Worm (Caenorhabditis elegans) whole organism, young adult: ENCODE results near the gene str-190.

ENCODE experiments used
- dpl-1 ChIP-seq: fragments of 150-350 bp; optimal IDR thresholded peaks from 2 replicates; lab custom pipeline; 2014; ENCODE audit warnings: missing biosample characterization, missing genetic modification reagents, missing genetic modification characterization
- let-526 ChIP-seq: fragments of 200-800 bp; sonication (Bioruptor generic); IDR thresholded peaks from 2 replicates; pipeline ENCODE4 v1.3.6; 2022; ENCODE audit warnings: missing genetic modification reagents, missing genetic modification characterization, missing compliant biosample characterization
- lin-26 ChIP-seq: fragments of 200-800 bp; sonication (Bioruptor generic); IDR thresholded peaks from 2 replicates; pipeline ENCODE4 v1.3.6; 2022; ENCODE audit warnings: missing genetic modification reagents, missing genetic modification characterization, missing compliant biosample characterization
- lin-35 ChIP-seq, 3 experiments: fragments of 150-350 bp in 2 of 3; sonication (generic microtip) in 1 of 3; optimal IDR thresholded peaks; 2 replicates each; lab custom pipeline; 2014 to 2018; ENCODE audit warnings: missing biosample characterization in 3 of 3, missing genetic modification characterization in 3 of 3, missing genetic modification reagents in 3 of 3
- madf-8 ChIP-seq: fragments of 200-800 bp; sonication (Bioruptor generic); conservative IDR thresholded peaks from 2 replicates; pipeline ENCODE4 v1.3.6; 2022; ENCODE audit warnings: missing genetic modification reagents, missing genetic modification characterization, missing compliant biosample characterization
- mel-28 ChIP-seq: sonication (generic microtip); optimal IDR thresholded peaks from 2 replicates; lab custom pipeline; 2016; ENCODE audit warnings: borderline replicate concordance, mild to moderate bottlenecking, missing genetic modification characterization, missing compliant biosample characterization
- pha-4 ChIP-seq: fragments of 150-350 bp; sonication (generic microtip); optimal IDR thresholded peaks from 2 replicates; lab custom pipeline; 2014; ENCODE audit warnings: missing biosample characterization, missing genetic modification reagents, missing genetic modification characterization
- rcor-1 ChIP-seq: fragments of 200-800 bp; sonication (Bioruptor generic); IDR thresholded peaks from 2 replicates; pipeline ENCODE4 v1.3.6; 2022; ENCODE audit warnings: missing genetic modification reagents, missing genetic modification characterization, missing compliant biosample characterization
- rec-8 ChIP-seq, 2 experiments: sonication (generic microtip); optimal IDR thresholded peaks; 2 replicates each; lab custom pipeline; 2016; ENCODE audit warnings: mild to moderate bottlenecking in 2 of 2, missing genetic modification characterization in 2 of 2, missing genetic modification reagents in 2 of 2, missing genotype in 2 of 2, missing biosample characterization in 1 of 2, missing compliant biosample characterization in 1 of 2, moderate library complexity in 1 of 2
- snpc-1.3 ChIP-seq: sonication (generic microtip); optimal IDR thresholded peaks from 2 replicates; lab custom pipeline; 2017; ENCODE audit warnings: missing genetic modification characterization, mild to moderate bottlenecking, missing compliant biosample characterization, antibody characterized with exemption, moderate library complexity, missing genotype, missing genetic modification reagents; ENCODE audit not compliant: insufficient read depth
- snpc-4 ChIP-seq, 5 experiments: fragments of 150-350 bp in 1 of 5; sonication (generic microtip) in 4 of 5; optimal IDR thresholded peaks; 2 replicates each; lab custom pipeline; 2014 to 2018; ENCODE audit warnings: missing genetic modification characterization in 5 of 5, missing biosample characterization in 3 of 5, antibody characterized with exemption in 2 of 5, mild to moderate bottlenecking in 2 of 5, missing compliant biosample characterization in 2 of 5, missing genotype in 2 of 5, moderate library complexity in 2 of 5, missing genetic modification reagents in 1 of 5
- unc-62 ChIP-seq: fragments of 150-350 bp; optimal IDR thresholded peaks from 2 replicates; lab custom pipeline; 2014; ENCODE audit warnings: missing biosample characterization, missing genetic modification reagents, missing genetic modification characterization
- zfh-2 ChIP-seq: fragments of 200-800 bp; sonication (Bioruptor generic); conservative IDR thresholded peaks from 2 replicates; pipeline ENCODE4 v1.3.6; 2022; ENCODE audit warnings: missing genetic modification reagents, missing genetic modification characterization, missing compliant biosample characterization
- ztf-6 ChIP-seq: fragments of 200-800 bp; sonication (Bioruptor generic); IDR thresholded peaks from 2 replicates; pipeline ENCODE4 v1.3.6; 2022; ENCODE audit warnings: missing genetic modification reagents, missing genetic modification characterization, missing compliant biosample characterization

ce11 chrV:7476766-7477165 is 1.5 kb downstream of the str-190 start, which contains the start of gene srh-125:
- TF ChIP-seq madf-8 (GFP tag; lab: Robert Waterston, UW) (no peak), lin-26 (GFP tag; lab: Robert Waterston, UW) (no peak), snpc-1.3 (tag; lab: Kevin White, UChicago) (no peak), ztf-6 (GFP tag; lab: Robert Waterston, UW) (no peak), pha-4 (no peak), let-526 (GFP tag; lab: Robert Waterston, UW) (no peak), rec-8 (tag; optimal IDR thresholded peaks at IDR 0.05; lab: Kevin White, UChicago) (no peak), rcor-1 (no peak), mel-28 (tag; lab: Kevin White, UChicago) (no peak), dpl-1 (no peak), zfh-2 (no peak), snpc-4 (GFP tag; optimal IDR thresholded peaks at IDR 0.05; lab: Kevin White, UChicago) (no peak), snpc-4 (tag; optimal IDR thresholded peaks at IDR 0.05; lab: Kevin White, UChicago) (no peak), unc-62 (GFP tag; lab: Kevin White, UChicago) (no peak), lin-35 (GFP tag; optimal IDR thresholded peaks at IDR 0.05; lab: Kevin White, UChicago) (no peak)
